Worm (Caenorhabditis elegans) whole organism, L4 larva: Measurements from ENCODE around the gene ZK180.5.

ENCODE experiments used
- aly-2 ChIP-seq: sonication (generic microtip); optimal IDR thresholded peaks from 2 replicates; lab custom pipeline; 2018; ENCODE audit warnings: missing biosample characterization, missing genetic modification characterization
- ama-1 ChIP-seq: fragments of 150-350 bp; optimal IDR thresholded peaks from 2 replicates; lab custom pipeline; 2014; ENCODE audit warnings: inconsistent platforms, mixed read lengths
- ceh-82 ChIP-seq: sonication (generic microtip); optimal IDR thresholded peaks from 2 replicates; lab custom pipeline; 2017; ENCODE audit warnings: missing biosample characterization, missing genetic modification characterization
- fkh-10 ChIP-seq: fragments of 150-350 bp; optimal IDR thresholded peaks from 2 replicates; lab custom pipeline; 2014; ENCODE audit warnings: missing biosample characterization, missing genetic modification reagents, missing genetic modification characterization
- madf-9 ChIP-seq: fragments of 200-800 bp; sonication (Bioruptor generic); conservative IDR thresholded peaks from 2 replicates; pipeline ENCODE4 v1.3.6; 2022; ENCODE audit warnings: missing genetic modification reagents, missing genetic modification characterization, missing compliant biosample characterization
- pha-4 ChIP-seq, 2 experiments: fragments of 150-350 bp in 1 of 2; fragments of 200-800 bp in 1 of 2; sonication (Bioruptor generic) in 1 of 2; IDR thresholded peaks in 1 of 2; optimal IDR thresholded peaks in 1 of 2; 2 replicates each; pipeline versions ENCODE4 v1.3.6 to Lab custom; 2014 to 2022; ENCODE audit warnings: missing genetic modification characterization in 2 of 2, missing genetic modification reagents in 2 of 2, missing biosample characterization in 1 of 2, missing compliant biosample characterization in 1 of 2
- unc-39 ChIP-seq: sonication (generic microtip); optimal IDR thresholded peaks from 2 replicates; lab custom pipeline; 2017; ENCODE audit warnings: missing biosample characterization, missing genetic modification characterization
- vab-7 ChIP-seq: fragments of 200-800 bp; sonication (Bioruptor generic); IDR thresholded peaks from 2 replicates; pipeline ENCODE4 v1.3.6; 2022; ENCODE audit warnings: missing genetic modification reagents, missing genetic modification characterization, missing compliant biosample characterization

ce11 chrIV:4533025-4533424, 16.1 kb upstream of the ZK180.5 start, which contains the start of gene ZK185.4:
- TF ChIP-seq aly-2 (tag; lab: Kevin White, UChicago): no peak
- TF ChIP-seq unc-39 (tag; lab: Kevin White, UChicago): no peak
- TF ChIP-seq pha-4 (GFP tag; IDR thresholded peaks at IDR 0.05; lab: Robert Waterston, UW): no peak
- TF ChIP-seq pha-4 (tag; optimal IDR thresholded peaks at IDR 0.05; lab: Kevin White, UChicago): no peak
- TF ChIP-seq vab-7 (GFP tag; lab: Robert Waterston, UW): no peak
- no peak for TF ChIP-seq madf-9 (GFP tag; lab: Robert Waterston, UW)
- TF ChIP-seq ama-1 (lab: Kevin White, UChicago): no peak
- no peak for TF ChIP-seq ceh-82 (tag; lab: Kevin White, UChicago)
- TF ChIP-seq fkh-10 (GFP tag; lab: Kevin White, UChicago): no peak
